Worm (Caenorhabditis elegans): ENCODE results near the gene malt-1.

- no peak for TF ChIP-seq flt-1 (GFP tag; IDR thresholded peaks at IDR 0.05)
- TF ChIP-seq ama-1 (optimal IDR thresholded peaks at IDR 0.05) = no peak
- no peak for TF ChIP-seq ets-7 (tag; optimal IDR thresholded peaks at IDR 0.05)
- TF ChIP-seq ceh-13 (GFP tag; optimal IDR thresholded peaks at IDR 0.05) = no peak
Observed at ce11 chrII:6926054-6926453, 25.0 kb downstream of the malt-1 start.

Data from whole organism, early embryonic.